Worm (Caenorhabditis elegans): ENCODE measurements around the gene sek-6.

ce11 chrX:10030836-10031235 is at the start of gene sek-6:
- no peak for TF ChIP-seq ztf-11 (tag; optimal IDR thresholded peaks at IDR 0.05)
- no peak for TF ChIP-seq unc-62 (GFP tag; optimal IDR thresholded peaks at IDR 0.05)
- TF ChIP-seq ces-1 (GFP tag; optimal IDR thresholded peaks at IDR 0.05): no peak
- no peak for TF ChIP-seq nhr-12 (tag; optimal IDR thresholded peaks at IDR 0.05)
- TF ChIP-seq lsy-2 (tag; optimal IDR thresholded peaks at IDR 0.05): no peak

All from whole organism, mixed stage, embryonic.